Worm (Caenorhabditis elegans): ENCODE measurements around the gene clec-39.

clec-39 gene

ce11 chrV:16752089-16753030 is 13.3 kb downstream of the clec-39 start:
- TF ChIP-seq unc-55 (GFP tag; optimal IDR thresholded peaks at IDR 0.05) (peak; percentile 77), alr-1 (tag; optimal IDR thresholded peaks at IDR 0.05) (no peak), lsy-2 (tag; optimal IDR thresholded peaks at IDR 0.05) (no peak), skn-1 (tag; optimal IDR thresholded peaks at IDR 0.05) (no peak), nhr-23 (tag; optimal IDR thresholded peaks at IDR 0.05) (no peak), nhr-129 (tag; optimal IDR thresholded peaks at IDR 0.05) (peak; percentile 26), sem-4 (tag; optimal IDR thresholded peaks at IDR 0.05) (no peak), nhr-77 (tag; optimal IDR thresholded peaks at IDR 0.05) (no peak), C34F6.9 (tag; optimal IDR thresholded peaks at IDR 0.05) (peak; percentile 8), unc-62 (GFP tag; optimal IDR thresholded peaks at IDR 0.05) (no peak), sma-9 (GFP tag; optimal IDR thresholded peaks at IDR 0.05) (no peak), sma-9 (tag; optimal IDR thresholded peaks at IDR 0.05) (no peak), elt-3 (tag; optimal IDR thresholded peaks at IDR 0.05) (no peak), gmeb-1 (tag; optimal IDR thresholded peaks at IDR 0.05) (no peak), mab-5 (tag; optimal IDR thresholded peaks at IDR 0.05) (no peak), zag-1 (tag; optimal IDR thresholded peaks at IDR 0.05) (no peak)

ce11 chrV:16756166-16756565 is 17.1 kb downstream of the clec-39 start:
- no peak for TF ChIP-seq skn-1 (tag; optimal IDR thresholded peaks at IDR 0.05)
- TF ChIP-seq lin-11 (tag; optimal IDR thresholded peaks at IDR 0.05), result no peak
- no peak for TF ChIP-seq ceh-16 (tag; optimal IDR thresholded peaks at IDR 0.05)
- no peak for TF ChIP-seq sem-4 (tag; optimal IDR thresholded peaks at IDR 0.05)
- TF ChIP-seq ztf-1 (GFP tag; conservative IDR thresholded peaks at IDR 0.05), result no peak

- TF ChIP-seq unc-55 (GFP tag; optimal IDR thresholded peaks at IDR 0.05), result peak; percentile 65
- no peak for TF ChIP-seq elt-3 (tag; optimal IDR thresholded peaks at IDR 0.05)
- no peak for TF ChIP-seq lsy-2 (tag; optimal IDR thresholded peaks at IDR 0.05)
- TF ChIP-seq lin-13 (GFP tag; optimal IDR thresholded peaks at IDR 0.05), result no peak
These were observed 20.9 kb downstream of the clec-39 start for ce11 chrV:16759937-16760336.

DNA sequence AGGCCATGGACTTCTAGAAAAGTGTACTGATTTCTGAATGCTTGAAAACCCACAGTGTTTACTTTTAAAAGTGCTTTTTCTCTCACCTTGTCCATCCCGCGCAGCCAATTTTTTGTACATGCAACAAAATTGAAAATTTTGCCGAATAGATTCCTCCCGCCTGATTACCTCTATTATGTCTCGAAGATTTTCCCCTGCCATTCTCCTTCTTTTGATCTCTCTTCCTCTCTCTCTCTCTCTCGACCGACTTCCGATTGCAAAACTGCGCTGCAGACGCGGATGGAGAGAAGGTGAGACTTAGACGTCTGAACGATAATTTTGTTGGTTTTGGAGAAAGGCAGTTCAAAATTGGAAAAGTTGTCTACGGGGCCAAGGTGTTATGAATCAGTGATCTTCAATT is 35.4 kb downstream of the clec-39 start:
- no peak for TF ChIP-seq ceh-82 (tag; optimal IDR thresholded peaks at IDR 0.05)
- TF ChIP-seq sma-9 (GFP tag; optimal IDR thresholded peaks at IDR 0.05), result peak; percentile 9
- no peak for TF ChIP-seq sma-9 (tag; optimal IDR thresholded peaks at IDR 0.05)
- TF ChIP-seq crh-2 (tag; optimal IDR thresholded peaks at IDR 0.05), result no peak
- no peak for TF ChIP-seq nhr-11 (tag; optimal IDR thresholded peaks at IDR 0.05)
- peak; percentile 19 for TF ChIP-seq nhr-129 (tag; optimal IDR thresholded peaks at IDR 0.05)

DNA sequence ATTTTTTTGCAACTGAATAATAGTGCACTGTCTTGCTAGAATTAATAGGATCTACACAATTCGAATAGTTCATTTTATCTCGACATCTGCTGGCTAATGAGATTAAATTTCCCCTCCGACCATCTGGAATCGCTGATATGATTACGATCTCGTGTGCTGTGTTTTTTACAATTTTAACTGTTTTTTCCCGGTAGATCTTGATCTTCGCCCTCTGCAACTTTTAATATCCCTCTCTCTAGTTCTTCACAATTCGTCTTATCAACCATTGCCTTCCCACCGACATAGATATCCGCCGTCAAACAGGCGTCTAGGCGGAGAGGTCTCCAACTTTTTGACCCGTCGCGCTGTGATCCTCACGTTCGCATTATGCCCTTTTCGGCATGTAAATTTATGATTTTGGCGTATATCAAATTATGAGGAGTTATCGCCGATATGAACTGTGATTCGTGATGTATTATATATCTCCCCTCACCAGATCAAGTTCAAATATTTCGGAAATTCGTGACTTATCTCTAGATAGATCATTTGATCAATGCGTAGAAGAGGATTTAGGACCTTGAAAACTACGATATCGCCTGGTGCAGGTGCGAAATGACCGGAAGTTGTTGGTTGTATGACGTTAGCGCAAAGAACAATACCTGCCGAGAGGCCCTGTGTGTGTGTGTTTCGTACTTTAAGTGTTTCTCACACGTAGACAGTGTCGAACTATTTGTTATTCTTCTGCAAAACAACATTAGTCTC is 39.6 kb downstream of the clec-39 start:
- TF ChIP-seq nhr-23 (tag; optimal IDR thresholded peaks at IDR 0.05) (no peak), elt-3 (tag; optimal IDR thresholded peaks at IDR 0.05) (peak; percentile 18), sma-3 (GFP tag; optimal IDR thresholded peaks at IDR 0.05) (peak; percentile 25), elt-1 (tag; optimal IDR thresholded peaks at IDR 0.05) (peak; percentile 17), unc-39 (tag; optimal IDR thresholded peaks at IDR 0.05) (no peak), F13H6.1 (tag; optimal IDR thresholded peaks at IDR 0.05) (no peak), nhr-11 (tag; optimal IDR thresholded peaks at IDR 0.05) (no peak), C34F6.9 (tag; optimal IDR thresholded peaks at IDR 0.05) (no peak), alr-1 (tag; optimal IDR thresholded peaks at IDR 0.05) (no peak), nhr-21 (tag; optimal IDR thresholded peaks at IDR 0.05) (peak; percentile 76), nhr-25 (tag; optimal IDR thresholded peaks at IDR 0.05) (peak; percentile 56), nhr-10 (tag; optimal IDR thresholded peaks at IDR 0.05) (no peak), dmd-4 (tag; optimal IDR thresholded peaks at IDR 0.05) (no peak), lin-13 (GFP tag; optimal IDR thresholded peaks at IDR 0.05) (no peak), sma-9 (GFP tag; optimal IDR thresholded peaks at IDR 0.05) (peak; percentile 43), sma-9 (tag; optimal IDR thresholded peaks at IDR 0.05) (no peak), nhr-129 (tag; optimal IDR thresholded peaks at IDR 0.05) (peak; percentile 9)
